Fruit fly (Drosophila melanogaster) whole organism, embryonic: Measurements from ENCODE around the gene Cpr62Bc.

Experiments used
- Adf1 ChIP-seq: fragments of 200-800 bp; sonication (Bioruptor generic); IDR thresholded peaks from 2 replicates; pipeline ENCODE4 v1.3.6; 2022; ENCODE audit warnings: missing biosample characterization, missing genetic modification characterization
- Antp ChIP-seq: fragments of 200-800 bp; sonication (Bioruptor generic); optimal IDR thresholded peaks from 3 replicates; lab custom pipeline; 2016; ENCODE audit warnings: missing biosample characterization, missing genetic modification characterization
- CG10274 ChIP-seq: fragments of 200-800 bp; sonication (Bioruptor generic); optimal IDR thresholded peaks from 3 replicates; lab custom pipeline; 2017; ENCODE audit warnings: missing biosample characterization, mild to moderate bottlenecking, missing genetic modification characterization
- CG10462 ChIP-seq: fragments of 200-800 bp; sonication (Bioruptor generic); optimal IDR thresholded peaks from 2 replicates; lab custom pipeline; 2016; ENCODE audit warnings: missing biosample characterization, missing genetic modification characterization
- CG11093 ChIP-seq: fragments of 200-800 bp; sonication (Bioruptor generic); IDR thresholded peaks from 3 replicates; pipeline ENCODE4 v1.3.6; 2022; ENCODE audit warnings: missing biosample characterization, missing genetic modification characterization
- CG12219 ChIP-seq: fragments of 200-800 bp; sonication (Bioruptor generic); optimal IDR thresholded peaks from 3 replicates; lab custom pipeline; 2018; ENCODE audit warnings: missing biosample characterization, mild to moderate bottlenecking, missing genetic modification characterization
- CG12769 ChIP-seq: fragments of 200-800 bp; sonication (Bioruptor generic); optimal IDR thresholded peaks from 2 replicates; lab custom pipeline; 2019; ENCODE audit warnings: missing biosample characterization, mild to moderate bottlenecking, missing genetic modification characterization, moderate library complexity
- CG13424 ChIP-seq: fragments of 200-800 bp; sonication (Bioruptor generic); optimal IDR thresholded peaks from 2 replicates; lab custom pipeline; 2019; ENCODE audit warnings: missing biosample characterization, mild to moderate bottlenecking, missing genetic modification characterization, moderate library complexity
- CG13624 ChIP-seq: fragments of 200-800 bp; sonication (Bioruptor generic); optimal IDR thresholded peaks from 2 replicates; lab custom pipeline; 2016; ENCODE audit warnings: missing biosample characterization, missing genetic modification characterization
- CG15269 ChIP-seq: fragments of 200-800 bp; sonication (Bioruptor generic); optimal IDR thresholded peaks from 2 replicates; lab custom pipeline; 2018; ENCODE audit warnings: missing biosample characterization, mild to moderate bottlenecking, missing genetic modification characterization, moderate library complexity
- CG2116 ChIP-seq: fragments of 200-800 bp; sonication (Bioruptor generic); optimal IDR thresholded peaks from 3 replicates; lab custom pipeline; 2018; ENCODE audit warnings: missing biosample characterization, mild to moderate bottlenecking, missing genetic modification characterization
- CG32772 ChIP-seq: fragments of 200-800 bp; sonication (Bioruptor generic); IDR thresholded peaks from 2 replicates; pipeline ENCODE4 v1.3.6; 2022; ENCODE audit warnings: missing biosample characterization, missing genetic modification characterization
- CG6765 ChIP-seq: fragments of 200-800 bp; sonication (Bioruptor generic); optimal IDR thresholded peaks from 3 replicates; lab custom pipeline; 2017; ENCODE audit warnings: missing biosample characterization, mild to moderate bottlenecking, missing genetic modification characterization
- CG7357 ChIP-seq: fragments of 200-800 bp; sonication (Bioruptor generic); IDR thresholded peaks from 3 replicates; pipeline ENCODE4 v1.3.6; 2022; ENCODE audit warnings: missing biosample characterization, missing genetic modification characterization
- CG7372 ChIP-seq: fragments of 200-800 bp; sonication (Bioruptor generic); IDR thresholded peaks from 2 replicates; pipeline ENCODE4 v1.3.6; 2022; ENCODE audit warnings: missing biosample characterization, missing genetic modification characterization
- CG7987 ChIP-seq: fragments of 200-800 bp; sonication (Bioruptor generic); optimal IDR thresholded peaks from 2 replicates; lab custom pipeline; 2018; ENCODE audit warnings: missing biosample characterization, mild to moderate bottlenecking, missing genetic modification characterization, moderate library complexity
- CG8359 ChIP-seq: fragments of 200-800 bp; sonication (Bioruptor generic); optimal IDR thresholded peaks from 2 replicates; lab custom pipeline; 2017; ENCODE audit warnings: missing biosample characterization, mild to moderate bottlenecking, missing genetic modification characterization, borderline replicate concordance
- CG9215 ChIP-seq: fragments of 200-800 bp; sonication (Bioruptor generic); IDR thresholded peaks from 2 replicates; pipeline ENCODE4 v1.3.6; 2022; ENCODE audit warnings: missing biosample characterization, missing genetic modification characterization
- CG9797 ChIP-seq: fragments of 200-800 bp; sonication (Bioruptor generic); optimal IDR thresholded peaks from 3 replicates; lab custom pipeline; 2018; ENCODE audit warnings: missing biosample characterization, mild to moderate bottlenecking, missing genetic modification characterization
- Dp ChIP-seq: fragments of 200-800 bp; sonication (Bioruptor generic); optimal IDR thresholded peaks from 2 replicates; lab custom pipeline; 2018; ENCODE audit warnings: missing biosample characterization, mild to moderate bottlenecking, missing genetic modification characterization, moderate library complexity
- Drgx ChIP-seq: fragments of 200-800 bp; sonication (Bioruptor generic); IDR thresholded peaks from 2 replicates; pipeline ENCODE4 v1.3.6; 2022; ENCODE audit warnings: missing biosample characterization, missing genetic modification characterization
- Fer2 ChIP-seq: fragments of 200-800 bp; sonication (Bioruptor generic); optimal IDR thresholded peaks from 2 replicates; lab custom pipeline; 2018; ENCODE audit warnings: missing biosample characterization, mild to moderate bottlenecking, missing genetic modification characterization, moderate library complexity
- Gug ChIP-seq: fragments of 200-800 bp; sonication (Bioruptor generic); IDR thresholded peaks from 4 replicates; pipeline ENCODE4 v1.3.6; 2022; ENCODE audit warnings: missing biosample characterization, missing genetic modification characterization
- Hsf ChIP-seq: fragments of 200-800 bp; sonication (Bioruptor generic); optimal IDR thresholded peaks from 3 replicates; lab custom pipeline; 2016; ENCODE audit warnings: missing biosample characterization, missing genetic modification characterization
- NC2α ChIP-seq: fragments of 200-800 bp; sonication (Bioruptor generic); optimal IDR thresholded peaks from 2 replicates; lab custom pipeline; 2016; ENCODE audit warnings: missing biosample characterization, missing genetic modification characterization
- Sox100B ChIP-seq: fragments of 200-800 bp; sonication (Bioruptor generic); optimal IDR thresholded peaks from 3 replicates; lab custom pipeline; 2018; ENCODE audit warnings: missing biosample characterization, mild to moderate bottlenecking, missing genetic modification characterization
- Sox102F ChIP-seq: fragments of 200-800 bp; sonication (Bioruptor generic); optimal IDR thresholded peaks from 2 replicates; lab custom pipeline; 2018; ENCODE audit warnings: missing biosample characterization, mild to moderate bottlenecking, missing genetic modification characterization, moderate library complexity
- bcd ChIP-seq: fragments of 200-800 bp; sonication (Bioruptor generic); optimal IDR thresholded peaks from 2 replicates; lab custom pipeline; 2017; ENCODE audit warnings: missing biosample characterization, mild to moderate bottlenecking, missing genetic modification characterization
- btn ChIP-seq: fragments of 200-800 bp; sonication (Bioruptor generic); optimal IDR thresholded peaks from 2 replicates; lab custom pipeline; 2016; ENCODE audit warnings: missing biosample characterization, missing genetic modification characterization
- cwo ChIP-seq: fragments of 200-800 bp; sonication (Bioruptor generic); optimal IDR thresholded peaks from 3 replicates; lab custom pipeline; 2017; ENCODE audit warnings: missing biosample characterization, missing genetic modification characterization, mild to moderate bottlenecking, moderate library complexity, missing genetic modification reagents
- dmrt99B ChIP-seq: fragments of 200-800 bp; sonication (Bioruptor generic); optimal IDR thresholded peaks from 2 replicates; lab custom pipeline; 2018; ENCODE audit warnings: missing biosample characterization, mild to moderate bottlenecking, missing genetic modification characterization, moderate library complexity
- exex ChIP-seq: fragments of 200-800 bp; sonication (Bioruptor generic); optimal IDR thresholded peaks from 4 replicates; lab custom pipeline; 2018; ENCODE audit warnings: missing biosample characterization, mild to moderate bottlenecking, missing genetic modification characterization, moderate library complexity
- fd3F ChIP-seq: fragments of 200-800 bp; sonication (Bioruptor generic); optimal IDR thresholded peaks from 2 replicates; lab custom pipeline; 2018; ENCODE audit warnings: missing biosample characterization, mild to moderate bottlenecking, missing genetic modification characterization, moderate library complexity
- gce ChIP-seq: fragments of 200-800 bp; sonication (Bioruptor generic); IDR thresholded peaks from 3 replicates; pipeline ENCODE4 v1.3.6; 2022; ENCODE audit warnings: missing biosample characterization, missing genetic modification characterization
- jumu ChIP-seq: fragments of 200-800 bp; sonication (Bioruptor generic); optimal IDR thresholded peaks from 3 replicates; lab custom pipeline; 2016; ENCODE audit warnings: missing biosample characterization, missing genetic modification characterization
- kni ChIP-seq: fragments of 200-800 bp; sonication (Bioruptor generic); optimal IDR thresholded peaks from 3 replicates; lab custom pipeline; 2017; ENCODE audit warnings: mild to moderate bottlenecking, missing biosample characterization, missing genetic modification reagents, missing genetic modification characterization
- knrl ChIP-seq: fragments of 200-800 bp; sonication (Bioruptor generic); IDR thresholded peaks from 3 replicates; pipeline ENCODE4 v1.3.6; 2022; ENCODE audit warnings: missing biosample characterization, missing genetic modification characterization; ENCODE audit not compliant: partially characterized antibody
- mam ChIP-seq: fragments of 200-800 bp; sonication (Bioruptor generic); optimal IDR thresholded peaks from 3 replicates; lab custom pipeline; 2016; ENCODE audit warnings: missing biosample characterization, missing genetic modification characterization
- nmo ChIP-seq: fragments of 200-800 bp; sonication (Bioruptor generic); optimal IDR thresholded peaks from 2 replicates; lab custom pipeline; 2018; ENCODE audit warnings: missing biosample characterization, mild to moderate bottlenecking, missing genetic modification characterization, moderate library complexity
- org-1 ChIP-seq: fragments of 200-800 bp; sonication (Bioruptor generic); optimal IDR thresholded peaks from 2 replicates; lab custom pipeline; 2017; ENCODE audit warnings: missing biosample characterization, missing genetic modification characterization
- peb ChIP-seq: fragments of 200-800 bp; sonication (Bioruptor generic); IDR thresholded peaks from 2 replicates; pipeline ENCODE4 v1.3.6; 2022; ENCODE audit warnings: missing biosample characterization, missing genetic modification characterization
- phol ChIP-seq: fragments of 200-800 bp; sonication (Bioruptor generic); optimal IDR thresholded peaks from 3 replicates; lab custom pipeline; 2018; ENCODE audit warnings: missing biosample characterization, mild to moderate bottlenecking, missing genetic modification characterization, moderate library complexity
- pnt ChIP-seq: fragments of 200-800 bp; sonication (Bioruptor generic); optimal IDR thresholded peaks from 3 replicates; lab custom pipeline; 2016; ENCODE audit warnings: missing biosample characterization, missing genetic modification characterization
- psq ChIP-seq: fragments of 200-800 bp; sonication (Bioruptor generic); optimal IDR thresholded peaks from 2 replicates; lab custom pipeline; 2017; ENCODE audit warnings: missing biosample characterization, missing genetic modification characterization
- scrt ChIP-seq: fragments of 200-800 bp; sonication (Bioruptor generic); optimal IDR thresholded peaks from 2 replicates; lab custom pipeline; 2018; ENCODE audit warnings: missing biosample characterization, mild to moderate bottlenecking, missing genetic modification characterization, moderate library complexity
- seq ChIP-seq: fragments of 200-800 bp; sonication (Bioruptor generic); IDR thresholded peaks from 2 replicates; pipeline ENCODE4 v1.3.6; 2022; ENCODE audit warnings: missing biosample characterization, missing genetic modification characterization
- tin ChIP-seq: fragments of 200-800 bp; sonication (Bioruptor generic); optimal IDR thresholded peaks from 3 replicates; lab custom pipeline; 2016; ENCODE audit warnings: missing biosample characterization, missing genetic modification characterization
- tll ChIP-seq, 2 experiments: fragments of 200-800 bp in 1 of 2; fragments of >200 bp in 1 of 2; sonication (Bioruptor generic) in 1 of 2; optimal IDR thresholded peaks; 2 replicates each; lab custom pipeline; 2017 to 2019; ENCODE audit warnings: missing biosample characterization in 2 of 2, missing genetic modification characterization in 2 of 2, mild to moderate bottlenecking in 1 of 2, moderate library complexity in 1 of 2
- zf30C ChIP-seq: fragments of 200-800 bp; sonication (Bioruptor generic); optimal IDR thresholded peaks from 3 replicates; lab custom pipeline; 2018; ENCODE audit warnings: missing biosample characterization, mild to moderate bottlenecking, missing genetic modification characterization

Cpr62Bc gene

dm6 chr3L:1865121-1865727 is 23.3 kb upstream of the Cpr62Bc start, which contains the start of the genes HBS1 and CG12025 (continued):
- TF ChIP-seq btn (GFP tag; lab: Kevin White, UChicago) (no peak), exex (tag; lab: Kevin White, UChicago) (no peak), CG11093 (GFP tag; lab: Robert Waterston, UW) (peak; percentile 36; the same call in 1 of the 3 replicates), CG7372 (GFP tag; lab: Robert Waterston, UW) (peak; percentile 72), cwo (peak; percentile 5), Hsf (GFP tag; lab: Kevin White, UChicago) (peak; percentile 79), nmo (GFP tag; lab: Kevin White, UChicago) (peak; percentile 86), CG10462 (GFP tag; lab: Kevin White, UChicago) (no peak), Dp (GFP tag; lab: Kevin White, UChicago) (peak; percentile 14), dmrt99B (tag; lab: Kevin White, UChicago) (peak; percentile 45), Sox102F (GFP tag; lab: Kevin White, UChicago) (peak; percentile 46), Drgx (GFP tag; lab: Robert Waterston, UW) (no peak), CG10274 (no peak), CG9797 (GFP tag; lab: Kevin White, UChicago) (peak; percentile 96), CG13624 (GFP tag; lab: Kevin White, UChicago) (peak; percentile 67), CG12769 (tag; lab: Kevin White, UChicago) (peak; percentile 63), Fer2 (tag; lab: Kevin White, UChicago) (peak; percentile 32), phol (tag; lab: Kevin White, UChicago) (peak; percentile 80), CG7357 (GFP tag; lab: Robert Waterston, UW) (peak; percentile 97), tin (GFP tag; lab: Kevin White, UChicago) (peak; percentile 61), pnt (GFP tag; lab: Kevin White, UChicago) (peak; percentile 41), peb (no peak), mam (GFP tag; lab: Kevin White, UChicago) (peak; percentile 63), psq (GFP tag; lab: Kevin White, UChicago) (no peak), CG7987 (GFP tag; lab: Kevin White, UChicago) (no peak), CG8359 (no peak), tll (GFP tag; optimal IDR thresholded peaks at IDR 0.05; lab: Kevin White, UChicago) (peak in 1 of 2 experiments; percentile 82), CG15269 (tag; lab: Kevin White, UChicago) (peak; percentile 32), bcd (GFP tag; lab: Kevin White, UChicago) (peak; percentile 61), Sox100B (no peak), CG32772 (GFP tag; lab: Robert Waterston, UW) (peak; percentile 40; the same call in 1 of the 2 replicates), Antp (GFP tag; lab: Kevin White, UChicago) (peak; percentile 33), zf30C (GFP tag; lab: Kevin White, UChicago) (no peak), CG9215 (GFP tag; lab: Robert Waterston, UW) (peak; percentile 71), CG12219 (GFP tag; lab: Kevin White, UChicago) (no peak), jumu (GFP tag; lab: Kevin White, UChicago) (peak; percentile 55), CG6765 (GFP tag; lab: Kevin White, UChicago) (peak; percentile 6), Adf1 (GFP tag; lab: Robert Waterston, UW) (peak; percentile 33; the same call in 1 of the 2 replicates), NC2α (GFP tag; lab: Kevin White, UChicago) (no peak), knrl (GFP tag; lab: Robert Waterston, UW) (peak; percentile 27; the same call in 1 of the 3 replicates), Gug (GFP tag; lab: Robert Waterston, UW) (peak; percentile 56; the same call in 1 of the 4 replicates), org-1 (GFP tag; lab: Kevin White, UChicago) (no peak), CG2116 (GFP tag; lab: Kevin White, UChicago) (peak; percentile 49), gce (GFP tag; lab: Robert Waterston, UW) (no peak), CG13424 (peak; percentile 69), scrt (GFP tag; lab: Kevin White, UChicago) (no peak), seq (GFP tag; lab: Robert Waterston, UW) (no peak), kni (GFP tag; lab: Kevin White, UChicago) (no peak), fd3F (GFP tag; lab: Kevin White, UChicago) (peak; percentile 0)
